Fruit fly (Drosophila melanogaster) whole organism, adult: ENCODE measurements around the gene CecA1.

Experiments
- CG11617 ChIP-seq: fragments of 200-800 bp; sonication (Bioruptor generic); optimal IDR thresholded peaks from 2 replicates; lab custom pipeline; 2017; ENCODE audit warnings: mild to moderate bottlenecking, missing biosample characterization, missing genetic modification reagents, missing genetic modification characterization
- CG12768 ChIP-seq: fragments of 200-800 bp; sonication (Bioruptor generic); optimal IDR thresholded peaks from 2 replicates; lab custom pipeline; 2017; ENCODE audit warnings: missing biosample characterization, missing genetic modification characterization, mild to moderate bottlenecking, moderate library complexity, missing genetic modification reagents
- CG14711 ChIP-seq: fragments of 200-800 bp; sonication (Bioruptor generic); optimal IDR thresholded peaks from 2 replicates; lab custom pipeline; 2018; ENCODE audit warnings: missing biosample characterization, mild to moderate bottlenecking, missing genetic modification characterization, moderate library complexity
- CG1620 ChIP-seq: fragments of 200-800 bp; sonication (Bioruptor generic); optimal IDR thresholded peaks from 2 replicates; lab custom pipeline; 2016; ENCODE audit warnings: missing biosample characterization, missing genetic modification characterization
- CG33017 ChIP-seq: fragments of 200-800 bp; sonication (Bioruptor generic); optimal IDR thresholded peaks from 2 replicates; lab custom pipeline; 2018; ENCODE audit warnings: missing biosample characterization, mild to moderate bottlenecking, missing genetic modification characterization, moderate library complexity
- CG7045 ChIP-seq: fragments of 200-800 bp; sonication (Bioruptor generic); optimal IDR thresholded peaks from 2 replicates; lab custom pipeline; 2017; ENCODE audit warnings: missing biosample characterization, mild to moderate bottlenecking, missing genetic modification characterization
- Hr96 ChIP-seq: fragments of 200-800 bp; sonication (Bioruptor generic); optimal IDR thresholded peaks from 2 replicates; lab custom pipeline; 2016; ENCODE audit warnings: missing biosample characterization, missing genetic modification characterization
- Mnt ChIP-seq: fragments of 200-800 bp; sonication (Bioruptor generic); optimal IDR thresholded peaks from 2 replicates; lab custom pipeline; 2016; ENCODE audit warnings: missing biosample characterization, mild to moderate bottlenecking, missing genetic modification characterization
- bab1 ChIP-seq: fragments of 200-800 bp; sonication (Bioruptor generic); optimal IDR thresholded peaks from 3 replicates; lab custom pipeline; 2019; ENCODE audit warnings: missing biosample characterization, mild to moderate bottlenecking, missing genetic modification characterization, moderate library complexity
- kay ChIP-seq: fragments of 200-800 bp; sonication (Bioruptor generic); peaks from one replicate; lab custom pipeline; 2016; ENCODE audit warnings: missing biosample characterization, missing genetic modification characterization, borderline replicate concordance
- ovo ChIP-seq: fragments of 200-800 bp; sonication (Bioruptor generic); optimal IDR thresholded peaks from 2 replicates; lab custom pipeline; 2016; ENCODE audit warnings: missing biosample characterization, missing genetic modification characterization
- pad ChIP-seq: fragments of 200-800 bp; sonication (Bioruptor generic); optimal IDR thresholded peaks from 3 replicates; lab custom pipeline; 2017; ENCODE audit warnings: missing biosample characterization, missing genetic modification characterization, mild to moderate bottlenecking, moderate library complexity, missing genetic modification reagents
- toe ChIP-seq: fragments of 200-800 bp; sonication (Bioruptor generic); optimal IDR thresholded peaks from 2 replicates; lab custom pipeline; 2016; ENCODE audit warnings: missing biosample characterization, missing genetic modification characterization

The CecA1 gene

dm6 chr3R:30258991-30259351 lies 48.3 kb downstream of the CecA1 start:
- no peak for TF ChIP-seq bab1 (GFP tag; lab: Kevin White, UChicago)
- TF ChIP-seq CG11617, result no peak
- TF ChIP-seq Hr96 (GFP tag; lab: Kevin White, UChicago), result no peak
- no peak for TF ChIP-seq ovo (GFP tag; lab: Kevin White, UChicago)
- no peak for TF ChIP-seq pad
- no peak for TF ChIP-seq kay (GFP tag; lab: Kevin White, UChicago)
- TF ChIP-seq CG1620 (GFP tag; lab: Kevin White, UChicago), result no peak
- TF ChIP-seq Mnt, result no peak
- TF ChIP-seq CG12768, result no peak
- no peak for TF ChIP-seq CG14711
- TF ChIP-seq CG33017, result no peak
- TF ChIP-seq CG7045 (GFP tag; lab: Kevin White, UChicago), result no peak

dm6 chr3R:30259561-30259960 lies 48.9 kb downstream of the CecA1 start:
- no peak for TF ChIP-seq toe (GFP tag; lab: Kevin White, UChicago)
- no peak for TF ChIP-seq CG33017
- TF ChIP-seq Hr96 (GFP tag; lab: Kevin White, UChicago), result no peak
- TF ChIP-seq CG7045 (GFP tag; lab: Kevin White, UChicago), result no peak
- no peak for TF ChIP-seq bab1 (GFP tag; lab: Kevin White, UChicago)
